Fruit fly (Drosophila melanogaster): ENCODE data around the gene LanA.

Gene LanA

dm6 chr3L:6218517-6219155 is 814 bp upstream of the LanA start (continued):
- TF ChIP-seq CG6813 (GFP tag; optimal IDR thresholded peaks at IDR 0.05) (peak; percentile 56), lbe (GFP tag; optimal IDR thresholded peaks at IDR 0.05) (peak; percentile 44), hkb (optimal IDR thresholded peaks at IDR 0.05) (no peak), hkb (GFP tag; IDR thresholded peaks at IDR 0.05) (peak; percentile 57; the same call in 1 of the 2 replicates), CG13287 (GFP tag; IDR thresholded peaks at IDR 0.05; ENCODE audit: partially characterized antibody) (peak; percentile 68), CG6654 (GFP tag; optimal IDR thresholded peaks at IDR 0.05) (peak; percentile 75), D19A (tag; optimal IDR thresholded peaks at IDR 0.05) (peak; percentile 94), corto (GFP tag; optimal IDR thresholded peaks at IDR 0.05) (peak; percentile 1), CG2875 (GFP tag; optimal IDR thresholded peaks at IDR 0.05) (peak; percentile 1), ci (GFP tag; IDR thresholded peaks at IDR 0.05) (peak; percentile 78; the same call in 2 of the 3 replicates), odd (GFP tag; optimal IDR thresholded peaks at IDR 0.05) (peak; percentile 47), CTCF (GFP tag; optimal IDR thresholded peaks at IDR 0.05) (no peak), Med (GFP tag) (peak; percentile 31), gce (GFP tag; IDR thresholded peaks at IDR 0.05) (peak; percentile 64; the same call in 1 of the 3 replicates), Asciz (GFP tag; optimal IDR thresholded peaks at IDR 0.05) (peak; percentile 36), Dll (GFP tag; IDR thresholded peaks at IDR 0.05; ENCODE audit: partially characterized antibody) (peak; percentile 57; the same call in 2 of the 4 replicates), unc-4 (GFP tag; IDR thresholded peaks at IDR 0.05; ENCODE audit: partially characterized antibody) (peak; percentile 33), CrebB (tag; optimal IDR thresholded peaks at IDR 0.05) (peak; percentile 51), CG4730 (GFP tag; IDR thresholded peaks at IDR 0.05) (no peak), chinmo (GFP tag; IDR thresholded peaks at IDR 0.05; ENCODE audit: partially characterized antibody) (peak; percentile 93), CG34224 (GFP tag; IDR thresholded peaks at IDR 0.05; ENCODE audit: partially characterized antibody) (peak; percentile 56; the same call in 1 of the 3 replicates), Bgb (GFP tag; IDR thresholded peaks at IDR 0.05; ENCODE audit: partially characterized antibody) (0 out of 2 replicates have a peak, but pooled peaks have one; percentile 12), CG10274 (GFP tag; optimal IDR thresholded peaks at IDR 0.05) (no peak), bsh (GFP tag; optimal IDR thresholded peaks at IDR 0.05) (peak in 1 of 2 experiments; percentile 56), pfk (GFP tag; optimal IDR thresholded peaks at IDR 0.05) (peak; percentile 94), CG10462 (GFP tag; optimal IDR thresholded peaks at IDR 0.05) (no peak), CG9797 (GFP tag; optimal IDR thresholded peaks at IDR 0.05) (no peak), insv (GFP tag; optimal IDR thresholded peaks at IDR 0.05) (peak in 1 of 2 experiments; percentile 4), psq (GFP tag; optimal IDR thresholded peaks at IDR 0.05) (peak; percentile 96), CG10959 (GFP tag; IDR thresholded peaks at IDR 0.05) (no peak), Jarid2 (GFP tag; optimal IDR thresholded peaks at IDR 0.05) (peak; percentile 80), CG6254 (GFP tag; optimal IDR thresholded peaks at IDR 0.05) (peak; percentile 11), nau (GFP tag; optimal IDR thresholded peaks at IDR 0.05) (peak; percentile 16), nom (GFP tag; optimal IDR thresholded peaks at IDR 0.05) (peak; percentile 68), tna (GFP tag; IDR thresholded peaks at IDR 0.05; ENCODE audit: partially characterized antibody) (no peak), H2.0 (GFP tag; IDR thresholded peaks at IDR 0.05) (no peak), CG12299 (tag; optimal IDR thresholded peaks at IDR 0.05) (no peak), bbx (GFP tag; IDR thresholded peaks at IDR 0.05; ENCODE audit: partially characterized antibody) (peak; percentile 11; the same call in 1 of the 2 replicates), CG2199 (GFP tag; IDR thresholded peaks at IDR 0.05) (peak; percentile 57; the same call in 1 of the 3 replicates), Deaf1 (tag; optimal IDR thresholded peaks at IDR 0.05) (peak; percentile 96), otp (GFP tag; IDR thresholded peaks at IDR 0.05) (peak; percentile 13; the same call in 1 of the 3 replicates), sna (GFP tag; IDR thresholded peaks at IDR 0.05; ENCODE audit: partially characterized antibody) (peak; percentile 23; the same call in 1 of the 2 replicates), B-H2 (GFP tag; optimal IDR thresholded peaks at IDR 0.05) (peak; percentile 15), sens (GFP tag) (peak; percentile 87), CG34422 (GFP tag; IDR thresholded peaks at IDR 0.05) (peak; percentile 95; the same call in 2 of the 3 replicates), croc (GFP tag; conservative IDR thresholded peaks at IDR 0.05) (no peak), Gsc (GFP tag; IDR thresholded peaks at IDR 0.05) (no peak), PHDP (tag; optimal IDR thresholded peaks at IDR 0.05) (peak; percentile 43)
